Fruit fly (Drosophila melanogaster) whole organism, adult: ENCODE results near the gene mTerf3.

Experiments
- CG11617 ChIP-seq: fragments of 200-800 bp; sonication (Bioruptor generic); optimal IDR thresholded peaks from 2 replicates; lab custom pipeline; 2017; ENCODE audit warnings: mild to moderate bottlenecking, missing biosample characterization, missing genetic modification reagents, missing genetic modification characterization
- CG12768 ChIP-seq: fragments of 200-800 bp; sonication (Bioruptor generic); optimal IDR thresholded peaks from 2 replicates; lab custom pipeline; 2017; ENCODE audit warnings: missing biosample characterization, missing genetic modification characterization, mild to moderate bottlenecking, moderate library complexity, missing genetic modification reagents
- CG14711 ChIP-seq: fragments of 200-800 bp; sonication (Bioruptor generic); optimal IDR thresholded peaks from 2 replicates; lab custom pipeline; 2018; ENCODE audit warnings: missing biosample characterization, mild to moderate bottlenecking, missing genetic modification characterization, moderate library complexity
- CG1620 ChIP-seq: fragments of 200-800 bp; sonication (Bioruptor generic); optimal IDR thresholded peaks from 2 replicates; lab custom pipeline; 2016; ENCODE audit warnings: missing biosample characterization, missing genetic modification characterization
- CG33017 ChIP-seq: fragments of 200-800 bp; sonication (Bioruptor generic); optimal IDR thresholded peaks from 2 replicates; lab custom pipeline; 2018; ENCODE audit warnings: missing biosample characterization, mild to moderate bottlenecking, missing genetic modification characterization, moderate library complexity
- CG5204 ChIP-seq: fragments of 200-800 bp; sonication (Bioruptor generic); optimal IDR thresholded peaks from 2 replicates; lab custom pipeline; 2016; ENCODE audit warnings: missing biosample characterization, missing genetic modification characterization
- CG7045 ChIP-seq: fragments of 200-800 bp; sonication (Bioruptor generic); optimal IDR thresholded peaks from 2 replicates; lab custom pipeline; 2017; ENCODE audit warnings: missing biosample characterization, mild to moderate bottlenecking, missing genetic modification characterization
- CG7101 ChIP-seq: fragments of 200-800 bp; sonication (Bioruptor generic); optimal IDR thresholded peaks from 2 replicates; lab custom pipeline; 2018; ENCODE audit warnings: missing biosample characterization, mild to moderate bottlenecking, missing genetic modification characterization, moderate library complexity
- Clk ChIP-seq: fragments of 200-800 bp; sonication (Bioruptor generic); optimal IDR thresholded peaks from 2 replicates; lab custom pipeline; 2017; ENCODE audit warnings: missing biosample characterization, missing genetic modification characterization
- Crg-1 ChIP-seq: fragments of 200-800 bp; sonication (Bioruptor generic); optimal IDR thresholded peaks from 2 replicates; lab custom pipeline; 2016; ENCODE audit warnings: missing biosample characterization, missing genetic modification characterization
- Hr96 ChIP-seq: fragments of 200-800 bp; sonication (Bioruptor generic); optimal IDR thresholded peaks from 2 replicates; lab custom pipeline; 2016; ENCODE audit warnings: missing biosample characterization, missing genetic modification characterization
- Mnt ChIP-seq: fragments of 200-800 bp; sonication (Bioruptor generic); optimal IDR thresholded peaks from 2 replicates; lab custom pipeline; 2016; ENCODE audit warnings: missing biosample characterization, mild to moderate bottlenecking, missing genetic modification characterization
- bab1 ChIP-seq: fragments of 200-800 bp; sonication (Bioruptor generic); optimal IDR thresholded peaks from 3 replicates; lab custom pipeline; 2019; ENCODE audit warnings: missing biosample characterization, mild to moderate bottlenecking, missing genetic modification characterization, moderate library complexity
- cic ChIP-seq: fragments of 200-800 bp; sonication (Bioruptor generic); optimal IDR thresholded peaks from 2 replicates; lab custom pipeline; 2017; ENCODE audit warnings: missing biosample characterization, mild to moderate bottlenecking, missing genetic modification characterization, moderate library complexity
- cnc ChIP-seq, 2 experiments: fragments of >200 bp; optimal IDR thresholded peaks; 2 replicates each; lab custom pipeline; 2017
- kay ChIP-seq: fragments of 200-800 bp; sonication (Bioruptor generic); peaks from one replicate; lab custom pipeline; 2016; ENCODE audit warnings: missing biosample characterization, missing genetic modification characterization, borderline replicate concordance
- ovo ChIP-seq: fragments of 200-800 bp; sonication (Bioruptor generic); optimal IDR thresholded peaks from 2 replicates; lab custom pipeline; 2016; ENCODE audit warnings: missing biosample characterization, missing genetic modification characterization
- pad ChIP-seq: fragments of 200-800 bp; sonication (Bioruptor generic); optimal IDR thresholded peaks from 3 replicates; lab custom pipeline; 2017; ENCODE audit warnings: missing biosample characterization, missing genetic modification characterization, mild to moderate bottlenecking, moderate library complexity, missing genetic modification reagents
- tj ChIP-seq: fragments of 200-800 bp; sonication (Bioruptor generic); optimal IDR thresholded peaks from 3 replicates; lab custom pipeline; 2017; ENCODE audit warnings: missing biosample characterization, mild to moderate bottlenecking, missing genetic modification characterization, moderate library complexity
- toe ChIP-seq: fragments of 200-800 bp; sonication (Bioruptor generic); optimal IDR thresholded peaks from 2 replicates; lab custom pipeline; 2016; ENCODE audit warnings: missing biosample characterization, missing genetic modification characterization

mTerf3 gene

DNA sequence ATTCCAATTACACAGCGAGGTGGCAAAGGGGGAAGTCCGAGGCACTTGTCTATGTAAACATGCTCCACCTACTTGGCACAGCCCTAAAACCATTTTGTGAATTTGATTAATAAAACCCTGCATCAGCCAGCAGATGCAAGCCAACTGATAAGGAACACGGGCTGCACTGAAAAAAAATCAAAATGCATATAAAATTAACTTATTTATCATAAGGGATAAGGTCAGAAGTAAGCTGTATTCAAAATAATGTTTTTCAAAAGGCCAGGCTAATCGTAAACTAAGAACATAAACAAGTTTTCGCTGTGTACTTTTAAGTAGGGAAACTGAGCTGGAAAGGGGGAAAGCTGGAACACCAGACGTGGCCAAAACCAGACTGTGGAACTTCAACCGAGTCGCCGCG, 31.3 kb upstream of the mTerf3 start:
- no peak for TF ChIP-seq ovo (GFP tag; lab: Kevin White, UChicago)
- no peak for TF ChIP-seq Hr96 (GFP tag; lab: Kevin White, UChicago)
- no peak for TF ChIP-seq kay (GFP tag; lab: Kevin White, UChicago)
- no peak for TF ChIP-seq bab1 (GFP tag; lab: Kevin White, UChicago)
- TF ChIP-seq pad (GFP tag; lab: Kevin White, UChicago): no peak
- TF ChIP-seq CG7045 (GFP tag; lab: Kevin White, UChicago): no peak
- TF ChIP-seq CG33017 (tag; lab: Kevin White, UChicago): no peak
- TF ChIP-seq cnc (optimal IDR thresholded peaks at IDR 0.05; lab: Kevin White, UChicago): no peak
- TF ChIP-seq CG1620 (GFP tag; lab: Kevin White, UChicago): no peak
- TF ChIP-seq CG12768 (GFP tag; lab: Kevin White, UChicago): no peak
- no peak for TF ChIP-seq cic (GFP tag; lab: Kevin White, UChicago)
- TF ChIP-seq toe (GFP tag; lab: Kevin White, UChicago): no peak
- no peak for TF ChIP-seq tj (GFP tag; lab: Kevin White, UChicago)
- TF ChIP-seq CG7101 (tag; lab: Kevin White, UChicago): no peak
- no peak for TF ChIP-seq Clk
- no peak for TF ChIP-seq CG11617 (GFP tag; lab: Kevin White, UChicago)
- no peak for TF ChIP-seq Crg-1
- no peak for TF ChIP-seq Mnt (GFP tag; lab: Kevin White, UChicago)
- TF ChIP-seq CG14711 (tag; lab: Kevin White, UChicago): no peak

dm6 chr3L:20549358-20549757, 28.8 kb upstream of the mTerf3 start:
- TF ChIP-seq CG5204 (GFP tag; lab: Kevin White, UChicago) (no peak), CG11617 (GFP tag; lab: Kevin White, UChicago) (no peak), cic (GFP tag; lab: Kevin White, UChicago) (no peak), bab1 (GFP tag; lab: Kevin White, UChicago) (no peak), tj (GFP tag; lab: Kevin White, UChicago) (no peak), Hr96 (GFP tag; lab: Kevin White, UChicago) (no peak), kay (GFP tag; lab: Kevin White, UChicago) (no peak), CG14711 (tag; lab: Kevin White, UChicago) (no peak), CG1620 (GFP tag; lab: Kevin White, UChicago) (no peak), CG7101 (tag; lab: Kevin White, UChicago) (no peak), CG7045 (GFP tag; lab: Kevin White, UChicago) (no peak), Clk (no peak), Crg-1 (no peak), CG33017 (tag; lab: Kevin White, UChicago) (no peak)

DNA sequence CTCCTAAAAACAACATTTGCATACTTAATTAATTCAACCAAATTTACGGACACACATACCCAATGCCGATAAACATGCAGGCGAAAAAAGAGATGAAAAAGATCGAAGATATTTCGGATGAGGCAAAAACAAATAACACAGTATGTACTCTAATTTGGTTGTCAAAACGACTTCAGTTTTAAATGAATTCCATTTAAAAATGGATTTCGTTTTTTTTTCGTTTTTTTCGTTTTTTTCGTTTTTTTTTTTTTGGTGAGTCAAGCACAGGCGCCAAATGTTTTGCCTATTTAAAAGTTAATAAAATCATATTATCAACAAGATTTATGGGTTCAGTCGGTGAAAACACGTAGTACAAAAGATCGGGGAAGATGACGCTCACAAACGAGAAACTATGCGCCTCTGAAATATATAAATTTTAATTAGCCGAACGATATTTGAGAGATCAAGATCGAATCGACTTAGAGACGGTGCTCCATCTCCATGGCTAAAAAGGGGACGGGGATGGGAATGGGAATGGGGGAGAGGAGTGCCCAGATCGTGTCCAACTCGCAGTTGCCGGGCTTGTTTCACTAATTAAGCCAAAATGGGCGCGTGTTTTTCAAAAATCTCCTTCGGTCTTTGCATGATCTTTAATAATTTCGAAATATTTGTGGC, 27.8 kb upstream of the mTerf3 start:
- no peak for TF ChIP-seq CG5204 (GFP tag; lab: Kevin White, UChicago)
- TF ChIP-seq toe (GFP tag; lab: Kevin White, UChicago): no peak

dm6 chr3L:20540975-20541951, 20.7 kb upstream of the mTerf3 start:
- peak; percentile 4 for TF ChIP-seq bab1 (GFP tag; lab: Kevin White, UChicago)
- TF ChIP-seq Crg-1: no peak
- no peak for TF ChIP-seq ovo (GFP tag; lab: Kevin White, UChicago)

DNA sequence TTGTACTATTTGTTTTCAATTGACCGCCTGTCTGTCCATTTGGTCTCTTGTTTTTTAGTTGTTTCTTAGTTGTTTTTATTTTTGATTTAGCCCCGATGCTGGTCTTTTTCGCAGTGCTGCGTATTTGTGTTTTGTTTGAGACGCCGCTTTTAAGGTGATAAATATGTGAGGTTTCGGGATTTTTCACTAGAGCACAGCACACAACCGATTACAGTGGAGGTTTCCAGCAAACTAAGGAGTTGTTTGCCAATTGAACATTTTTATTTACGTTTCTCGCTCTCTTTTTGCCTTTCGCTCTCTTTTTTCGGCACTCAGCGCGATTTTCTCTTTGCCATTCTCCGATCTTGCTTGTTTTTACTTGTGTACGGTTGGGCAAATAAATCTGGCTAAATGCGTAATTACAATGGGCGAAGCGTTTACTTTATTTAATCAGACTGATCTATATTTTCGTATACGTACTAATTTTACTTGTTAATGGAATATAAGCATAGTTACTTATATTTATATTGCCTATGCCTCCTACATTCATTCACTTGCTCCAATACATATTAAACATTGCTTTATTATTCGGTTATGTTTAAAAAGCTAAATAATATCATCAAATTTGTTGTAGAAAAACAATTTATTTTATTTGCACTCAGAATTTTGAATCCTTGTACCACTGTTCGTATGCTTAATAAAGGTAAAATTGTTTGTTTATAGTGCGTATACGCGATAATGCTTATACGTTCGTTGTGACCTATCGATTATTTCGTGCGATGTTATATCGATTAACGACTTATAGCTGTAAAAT, 19.8 kb upstream of the mTerf3 start, which contains the start of gene Rcd2:
Rcd2 (minus strand) TSS at position 236 of the 793 bp plus-strand sequence.
- TF ChIP-seq CG7101 (tag; lab: Kevin White, UChicago) (peak; percentile 87), pad (GFP tag; lab: Kevin White, UChicago) (peak; percentile 47), kay (GFP tag; lab: Kevin White, UChicago) (peak; percentile 84), CG11617 (GFP tag; lab: Kevin White, UChicago) (peak; percentile 87), ovo (GFP tag; lab: Kevin White, UChicago) (no peak), Crg-1 (no peak), Clk (peak; percentile 34), CG7045 (GFP tag; lab: Kevin White, UChicago) (peak; percentile 80), Hr96 (GFP tag; lab: Kevin White, UChicago) (peak; percentile 65), CG5204 (GFP tag; lab: Kevin White, UChicago) (peak; percentile 71), bab1 (GFP tag; lab: Kevin White, UChicago) (peak; percentile 76), cnc (optimal IDR thresholded peaks at IDR 0.05; lab: Kevin White, UChicago) (no peak), CG14711 (tag; lab: Kevin White, UChicago) (peak; percentile 76), CG12768 (GFP tag; lab: Kevin White, UChicago) (peak; percentile 89), CG1620 (GFP tag; lab: Kevin White, UChicago) (peak; percentile 19), CG33017 (tag; lab: Kevin White, UChicago) (peak; percentile 91), tj (GFP tag; lab: Kevin White, UChicago) (peak; percentile 9), cic (GFP tag; lab: Kevin White, UChicago) (peak; percentile 85), toe (GFP tag; lab: Kevin White, UChicago) (peak; percentile 66), Mnt (GFP tag; lab: Kevin White, UChicago) (peak; percentile 45)
